Fruit fly (Drosophila melanogaster) whole organism, wandering third instar larva: ENCODE measurements around the gene CG31792.

ENCODE experiments used
- Abd-B ChIP-seq: fragments of >200 bp; optimal IDR thresholded peaks from 2 replicates; lab custom pipeline; 2017; ENCODE audit warnings: missing biosample characterization, missing genetic modification characterization
- CG9705 ChIP-seq: fragments of 200-800 bp; sonication (Bioruptor generic); optimal IDR thresholded peaks from 2 replicates; lab custom pipeline; 2018; ENCODE audit warnings: missing biosample characterization, mild to moderate bottlenecking, missing genetic modification characterization
- CrebA ChIP-seq: fragments of 200-800 bp; sonication (Bioruptor generic); optimal IDR thresholded peaks from 2 replicates; lab custom pipeline; 2016; ENCODE audit warnings: missing biosample characterization, mild to moderate bottlenecking, missing genetic modification characterization, borderline replicate concordance
- Dfd ChIP-seq: fragments of >200 bp; optimal IDR thresholded peaks from 2 replicates; lab custom pipeline; 2017; ENCODE audit warnings: missing biosample characterization, missing genetic modification characterization
- HLH106 ChIP-seq: fragments of 200-800 bp; optimal IDR thresholded peaks from 3 replicates; lab custom pipeline; 2019; ENCODE audit warnings: missing biosample characterization, mild to moderate bottlenecking, missing genetic modification characterization, moderate library complexity
- Hnf4 ChIP-seq: fragments of 200-800 bp; sonication (Bioruptor generic); optimal IDR thresholded peaks from 2 replicates; lab custom pipeline; 2016; ENCODE audit warnings: missing biosample characterization, mild to moderate bottlenecking, missing genetic modification characterization
- Hr78 ChIP-seq: fragments of >200 bp; optimal IDR thresholded peaks from 2 replicates; lab custom pipeline; 2017; ENCODE audit warnings: missing biosample characterization, missing genetic modification characterization
- Hr83 ChIP-seq: fragments of 200-300 bp; sonication (Bioruptor generic); optimal IDR thresholded peaks from 2 replicates; lab custom pipeline; 2016; ENCODE audit warnings: missing biosample characterization, mild to moderate bottlenecking, missing genetic modification characterization, moderate library complexity; ENCODE audit not compliant: poor library complexity, severe bottlenecking
- Jra ChIP-seq: sonication (Bioruptor generic); optimal IDR thresholded peaks from 2 replicates; lab custom pipeline; 2016; ENCODE audit warnings: missing biosample characterization, missing genetic modification characterization
- Mio ChIP-seq: sonication (Bioruptor generic); optimal IDR thresholded peaks from 2 replicates; lab custom pipeline; 2016; ENCODE audit warnings: missing biosample characterization, missing genetic modification characterization
- N ChIP-seq: fragments of >200 bp; optimal IDR thresholded peaks from 2 replicates; lab custom pipeline; 2018; ENCODE audit warnings: missing biosample characterization, missing external identifiers, missing genetic modification characterization
- OdsH ChIP-seq: fragments of 200-800 bp; sonication (Bioruptor generic); optimal IDR thresholded peaks from 2 replicates; lab custom pipeline; 2016; ENCODE audit warnings: missing biosample characterization, mild to moderate bottlenecking, missing genetic modification characterization
- Rel ChIP-seq, 2 experiments: fragments of 200-800 bp; sonication (Bioruptor generic) in 1 of 2; optimal IDR thresholded peaks; 2 replicates in 1 of 2; 3 replicates in 1 of 2; lab custom pipeline; 2016 to 2019; ENCODE audit warnings: mild to moderate bottlenecking in 2 of 2, missing biosample characterization in 2 of 2, missing genetic modification characterization in 2 of 2, moderate library complexity in 1 of 2
- Sp1 ChIP-seq: fragments of 200-800 bp; sonication (Bioruptor generic); optimal IDR thresholded peaks from 3 replicates; lab custom pipeline; 2019; ENCODE audit warnings: missing biosample characterization, mild to moderate bottlenecking, missing genetic modification characterization, moderate library complexity
- Vsx2 ChIP-seq: fragments of 200-300, 225-300 bp; sonication (Bioruptor generic); optimal IDR thresholded peaks from 2 replicates; lab custom pipeline; 2018; ENCODE audit warnings: missing biosample characterization, missing genetic modification characterization; ENCODE audit not compliant: partially characterized antibody
- br ChIP-seq: fragments of 200-800 bp; sonication (Bioruptor generic); optimal IDR thresholded peaks from 2 replicates; lab custom pipeline; 2016; ENCODE audit warnings: missing biosample characterization, missing genetic modification characterization
- dl ChIP-seq, 2 experiments: fragments of 175-275, 200-275 bp in 1 of 2; fragments of 200-275 bp in 1 of 2; sonication (Bioruptor generic); optimal IDR thresholded peaks; lab custom pipeline; 2018; ENCODE audit warnings: mild to moderate bottlenecking in 2 of 2, missing biosample characterization in 2 of 2, missing genetic modification characterization in 2 of 2, moderate library complexity in 2 of 2; ENCODE audit not compliant: partially characterized antibody in 2 of 2, insufficient read depth in 1 of 2
- dmrt93B ChIP-seq: fragments of 200-800 bp; sonication (Bioruptor generic); optimal IDR thresholded peaks from 2 replicates; lab custom pipeline; 2018; ENCODE audit warnings: missing biosample characterization, mild to moderate bottlenecking, missing genetic modification characterization
- ey ChIP-seq: fragments of 200-800 bp; sonication (Bioruptor generic); optimal IDR thresholded peaks from 2 replicates; lab custom pipeline; 2016; ENCODE audit warnings: missing biosample characterization, missing genetic modification characterization
- foxo ChIP-seq, 2 experiments: fragments of 200-800 bp; sonication (Bioruptor generic); optimal IDR thresholded peaks; 2 replicates in 1 of 2; 3 replicates in 1 of 2; lab custom pipeline; 2016 to 2017; ENCODE audit warnings: missing biosample characterization in 2 of 2, missing genetic modification characterization in 2 of 2
- fru ChIP-seq: fragments of 200-800 bp; sonication (Bioruptor generic); optimal IDR thresholded peaks from 3 replicates; lab custom pipeline; 2016; ENCODE audit warnings: missing biosample characterization, mild to moderate bottlenecking, missing genetic modification characterization
- h ChIP-seq: fragments of 200-800 bp; sonication (Bioruptor generic); optimal IDR thresholded peaks from 3 replicates; lab custom pipeline; 2016; ENCODE audit warnings: missing biosample characterization, mild to moderate bottlenecking, missing genetic modification characterization
- jim ChIP-seq: fragments of 175-275, 200-325 bp; sonication (Bioruptor generic); optimal IDR thresholded peaks from 2 replicates; lab custom pipeline; 2016; ENCODE audit warnings: missing biosample characterization, mild to moderate bottlenecking, missing genetic modification characterization
- psq ChIP-seq: fragments of 200-800 bp; sonication (Bioruptor generic); optimal IDR thresholded peaks from 3 replicates; lab custom pipeline; 2017; ENCODE audit warnings: missing biosample characterization, mild to moderate bottlenecking, missing genetic modification characterization, moderate library complexity
- rgr ChIP-seq: fragments of 200-800 bp; sonication (Bioruptor generic); optimal IDR thresholded peaks from 3 replicates; lab custom pipeline; 2016; ENCODE audit warnings: missing biosample characterization, mild to moderate bottlenecking, missing genetic modification characterization
- sage ChIP-seq: fragments of 200-800 bp; sonication (Bioruptor generic); optimal IDR thresholded peaks from 2 replicates; lab custom pipeline; 2016; ENCODE audit warnings: missing biosample characterization, mild to moderate bottlenecking, missing genetic modification characterization
- sv ChIP-seq: fragments of 200-800 bp; sonication (Bioruptor generic); optimal IDR thresholded peaks from 3 replicates; lab custom pipeline; 2016; ENCODE audit warnings: missing biosample characterization, missing genetic modification characterization
- usp ChIP-seq: fragments of >200 bp; optimal IDR thresholded peaks from 2 replicates; lab custom pipeline; 2017; ENCODE audit warnings: missing biosample characterization, missing genetic modification characterization
- woc ChIP-seq: sonication (Bioruptor generic); optimal IDR thresholded peaks from 2 replicates; lab custom pipeline; 2016; ENCODE audit warnings: missing biosample characterization, mild to moderate bottlenecking, missing genetic modification characterization

Gene CG31792

dm6 chr2L:19024744-19025059, 27.5 kb downstream of the CG31792 start:
- TF ChIP-seq Hr83 (GFP tag; lab: Kevin White, UChicago), result no peak
- TF ChIP-seq Rel (GFP tag; optimal IDR thresholded peaks at IDR 0.05; lab: Kevin White, UChicago), result no peak
- no peak for TF ChIP-seq Rel (tag; optimal IDR thresholded peaks at IDR 0.05; lab: Kevin White, UChicago)
- TF ChIP-seq sage (GFP tag; lab: Kevin White, UChicago), result no peak
- TF ChIP-seq Hr78 (GFP tag; lab: Kevin White, UChicago), result no peak
- TF ChIP-seq sv, result no peak
- no peak for TF ChIP-seq woc (GFP tag; lab: Kevin White, UChicago)
- no peak for TF ChIP-seq N (GFP tag; lab: Kevin White, UChicago)
- TF ChIP-seq psq (GFP tag; lab: Kevin White, UChicago), result no peak
- no peak for TF ChIP-seq fru
- no peak for TF ChIP-seq OdsH (GFP tag; lab: Kevin White, UChicago)
- TF ChIP-seq Hnf4 (GFP tag; lab: Kevin White, UChicago), result no peak
- no peak for TF ChIP-seq Vsx2 (GFP tag; lab: Kevin White, UChicago)
- TF ChIP-seq CG9705 (GFP tag; lab: Kevin White, UChicago), result no peak

- TF ChIP-seq br (GFP tag; lab: Kevin White, UChicago) (peak; percentile 20), OdsH (GFP tag; lab: Kevin White, UChicago) (peak; percentile 38), ey (GFP tag; lab: Kevin White, UChicago) (peak; percentile 50), CG9705 (GFP tag; lab: Kevin White, UChicago) (peak; percentile 33), jim (no peak), Abd-B (GFP tag; lab: Kevin White, UChicago) (no peak), dmrt93B (peak; percentile 26), h (GFP tag; lab: Kevin White, UChicago) (peak; percentile 37), psq (GFP tag; lab: Kevin White, UChicago) (peak; percentile 20), Hr78 (GFP tag; lab: Kevin White, UChicago) (no peak), Mio (GFP tag; lab: Kevin White, UChicago) (no peak), foxo (GFP tag; optimal IDR thresholded peaks at IDR 0.05; lab: Kevin White, UChicago) (peak in 1 of 2 experiments; percentile 57), Sp1 (peak; percentile 67), fru (peak; percentile 48), CrebA (no peak), rgr (GFP tag; lab: Kevin White, UChicago) (peak; percentile 13), HLH106 (tag; lab: Kevin White, UChicago) (peak; percentile 60)
- TF ChIP-seq, all 38 proteins: peak for 12
Measured at dm6 chr2L:19026491-19027197, 29.4 kb downstream of the CG31792 start.

DNA sequence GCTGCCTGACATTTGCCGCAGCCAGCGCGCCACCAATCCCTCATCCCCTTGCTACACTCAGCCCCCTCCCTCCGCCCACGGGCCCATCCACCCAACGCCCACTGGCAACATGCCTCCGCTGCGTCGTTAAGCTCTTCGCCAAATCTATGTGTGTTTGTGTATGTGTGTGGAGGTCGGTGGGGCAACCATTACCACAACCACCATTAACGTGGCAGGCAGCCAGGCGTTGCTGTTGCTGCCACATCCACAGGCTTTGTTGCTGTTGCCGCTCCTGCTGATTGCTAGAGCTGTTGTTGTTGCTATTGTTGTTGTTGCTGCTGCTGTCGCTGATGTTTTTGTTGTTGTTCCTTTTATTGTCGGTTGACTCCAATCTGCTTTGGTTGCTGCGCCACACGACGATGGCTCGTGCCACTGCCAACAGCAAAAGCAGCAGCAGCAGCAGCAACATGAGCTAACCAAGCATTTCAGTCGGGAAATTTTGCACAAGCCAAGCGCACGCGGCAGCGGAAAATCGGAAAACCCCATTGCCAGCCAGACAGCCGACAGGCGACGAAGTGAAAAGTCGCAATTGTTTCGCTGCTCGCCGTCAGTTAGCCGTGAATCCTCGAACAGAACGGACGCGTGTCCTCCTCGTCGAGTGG, 30.1 kb downstream of the CG31792 start, which contains the start of gene Sidpn:
TSS of gene Sidpn (plus strand) at position 465 of the 641 bp plus-strand sequence.
- TF ChIP-seq HLH106 (tag; lab: Kevin White, UChicago), result no peak
- TF ChIP-seq Hr83 (GFP tag; lab: Kevin White, UChicago), result no peak
- no peak for TF ChIP-seq N (GFP tag; lab: Kevin White, UChicago)
- TF ChIP-seq h (GFP tag; lab: Kevin White, UChicago), result no peak
- no peak for TF ChIP-seq usp (GFP tag; lab: Kevin White, UChicago)
- no peak for TF ChIP-seq dl (GFP tag; optimal IDR thresholded peaks at IDR 0.05; lab: Kevin White, UChicago; ENCODE audit: insufficient read depth in 1 of 2, partially characterized antibody in 2 of 2)
- peak; percentile 89 for TF ChIP-seq Dfd (GFP tag; lab: Kevin White, UChicago)
- TF ChIP-seq Sp1, result no peak

dm6 chr2L:19033288-19033687, 36.0 kb downstream of the CG31792 start, which contains the start of gene hook:
TSS of gene hook (minus strand) at chr2L:19033498.
- TF ChIP-seq sage (GFP tag; lab: Kevin White, UChicago) (peak; percentile 23), Jra (GFP tag; lab: Kevin White, UChicago) (no peak), N (GFP tag; lab: Kevin White, UChicago) (no peak), psq (GFP tag; lab: Kevin White, UChicago) (no peak)
